Worm (Caenorhabditis elegans) whole organism, L2 larva: ENCODE results near the gene ZK896.4.

ENCODE experiments used
- R02D3.7 ChIP-seq: fragments of 150-350 bp; optimal IDR thresholded peaks from 2 replicates; lab custom pipeline; 2014; ENCODE audit warnings: missing biosample characterization, missing genetic modification characterization
- ZK546.5 ChIP-seq: sonication (generic microtip); optimal IDR thresholded peaks from 2 replicates; lab custom pipeline; 2017; ENCODE audit warnings: missing biosample characterization, missing genetic modification characterization
- blmp-1 ChIP-seq: sonication (generic microtip); optimal IDR thresholded peaks from 2 replicates; lab custom pipeline; 2017; ENCODE audit warnings: missing genetic modification characterization, mild to moderate bottlenecking, missing compliant biosample characterization, antibody characterized with exemption, moderate library complexity; ENCODE audit not compliant: insufficient read depth
- mab-5 ChIP-seq: fragments of 150-350 bp; optimal IDR thresholded peaks from 2 replicates; lab custom pipeline; 2014; ENCODE audit warnings: missing biosample characterization, missing genetic modification characterization
- snpc-4 ChIP-seq: fragments of 150-350 bp; optimal IDR thresholded peaks from 2 replicates; lab custom pipeline; 2014; ENCODE audit warnings: missing biosample characterization, missing genetic modification characterization
- unc-39 ChIP-seq: fragments of 150-350 bp; optimal IDR thresholded peaks from 2 replicates; lab custom pipeline; 2014; ENCODE audit warnings: missing biosample characterization, missing genetic modification characterization

DNA sequence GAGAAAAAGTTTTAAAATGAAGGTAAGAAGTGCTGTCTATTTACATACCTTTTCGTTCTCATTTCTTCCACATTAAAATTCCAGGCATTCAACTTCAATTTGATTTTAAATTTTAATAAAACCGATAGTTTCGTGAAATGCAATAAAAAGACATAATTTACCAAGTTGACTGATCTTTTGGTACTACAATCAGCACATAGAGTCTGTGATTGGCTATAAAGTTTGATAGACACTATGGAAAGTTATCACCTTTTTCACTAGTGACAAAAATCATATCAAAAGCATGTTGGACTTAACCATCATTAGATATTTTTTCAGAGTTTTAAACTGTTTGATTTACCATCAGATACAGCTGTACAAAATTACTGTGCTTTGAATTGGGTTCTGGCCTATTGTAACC is 32.4 kb upstream of the ZK896.4 start, which contains the start of gene srz-15:
- no peak for TF ChIP-seq unc-39
- no peak for TF ChIP-seq ZK546.5 (tag; lab: Kevin White, UChicago)
- no peak for TF ChIP-seq mab-5
- TF ChIP-seq snpc-4 (tag; lab: Kevin White, UChicago) = no peak
- no peak for TF ChIP-seq R02D3.7 (tag; lab: Kevin White, UChicago)
- no peak for TF ChIP-seq blmp-1
